Fruit fly (Drosophila melanogaster) whole organism: ENCODE results near the gene CG12010.

Experiments
- Dll ChIP-seq: fragments of >200 bp; optimal IDR thresholded peaks from 2 replicates; lab custom pipeline; 2017
- pan ChIP-seq: fragments of >200 bp; optimal IDR thresholded peaks from 2 replicates; lab custom pipeline; 2017
- psq ChIP-seq: fragments of >200 bp; optimal IDR thresholded peaks from 2 replicates; lab custom pipeline; 2017
- usp ChIP-seq: fragments of >200 bp; optimal IDR thresholded peaks from 2 replicates; lab custom pipeline; 2017; ENCODE audit warnings: missing biosample characterization, missing genetic modification characterization, mixed read lengths

- TF ChIP-seq psq: no peak
- TF ChIP-seq Dll (lab: Kevin White, UChicago): no peak
- TF ChIP-seq usp: no peak
- no peak for TF ChIP-seq pan (lab: Kevin White, UChicago)
Observed at dm6 chr3L:3411699-3412098, 37.6 kb downstream of the CG12010 start.
